Worm (Caenorhabditis elegans): Measurements from ENCODE around the gene T21D12.12.

ce11 chrIV:302743-303142, 36.5 kb downstream of the T21D12.12 start:
- no peak for TF ChIP-seq lin-35 (GFP tag; optimal IDR thresholded peaks at IDR 0.05)
- no peak for TF ChIP-seq fkh-3 (tag; optimal IDR thresholded peaks at IDR 0.05)
- TF ChIP-seq unc-62 (GFP tag; optimal IDR thresholded peaks at IDR 0.05): no peak
- TF ChIP-seq F52B5.7 (tag; optimal IDR thresholded peaks at IDR 0.05): no peak
- no peak for TF ChIP-seq sdz-38 (tag; optimal IDR thresholded peaks at IDR 0.05)
- no peak for TF ChIP-seq attf-3 (GFP tag; conservative IDR thresholded peaks at IDR 0.05)
- TF ChIP-seq ceh-27 (GFP tag; optimal IDR thresholded peaks at IDR 0.05): no peak
